Fruit fly (Drosophila melanogaster) whole organism, embryonic: ENCODE results near the gene CG7781.
A peak's percentile ranks its signal among the peaks of the same experiment; 100 is the strongest.

ENCODE experiments used
- Atf3 ChIP-seq: fragments of 200-800 bp; sonication (Bioruptor generic); optimal IDR thresholded peaks from 3 replicates; lab custom pipeline; 2016; ENCODE audit warnings: missing biosample characterization, missing genetic modification characterization
- BEAF-32 ChIP-seq: fragments of 200-800 bp; sonication (Bioruptor generic); optimal IDR thresholded peaks from 3 replicates; lab custom pipeline; 2017; ENCODE audit warnings: missing biosample characterization, missing genetic modification characterization, mild to moderate bottlenecking, moderate library complexity, missing genetic modification reagents
- CG10366 ChIP-seq: fragments of 200-800 bp; sonication (Bioruptor generic); IDR thresholded peaks from 2 replicates; pipeline ENCODE4 v1.3.6; 2022; ENCODE audit warnings: missing biosample characterization, missing genetic modification characterization
- CG11093 ChIP-seq: fragments of 200-800 bp; sonication (Bioruptor generic); IDR thresholded peaks from 3 replicates; pipeline ENCODE4 v1.3.6; 2022; ENCODE audit warnings: missing biosample characterization, missing genetic modification characterization
- CG12155 ChIP-seq: fragments of 200-800 bp; sonication (Bioruptor generic); optimal IDR thresholded peaks from 3 replicates; lab custom pipeline; 2016; ENCODE audit warnings: missing biosample characterization, missing genetic modification characterization
- CG12219 ChIP-seq: fragments of 200-800 bp; sonication (Bioruptor generic); optimal IDR thresholded peaks from 3 replicates; lab custom pipeline; 2018; ENCODE audit warnings: missing biosample characterization, mild to moderate bottlenecking, missing genetic modification characterization
- CG12391 ChIP-seq: fragments of 200-800 bp; sonication (Bioruptor generic); optimal IDR thresholded peaks from 3 replicates; lab custom pipeline; 2018; ENCODE audit warnings: missing biosample characterization, mild to moderate bottlenecking, missing genetic modification characterization, moderate library complexity
- CG12769 ChIP-seq: fragments of 200-800 bp; sonication (Bioruptor generic); optimal IDR thresholded peaks from 2 replicates; lab custom pipeline; 2019; ENCODE audit warnings: missing biosample characterization, mild to moderate bottlenecking, missing genetic modification characterization, moderate library complexity
- CG12942 ChIP-seq: fragments of 200-800 bp; sonication (Bioruptor generic); optimal IDR thresholded peaks from 3 replicates; lab custom pipeline; 2016; ENCODE audit warnings: missing biosample characterization, missing genetic modification characterization
- CG13624 ChIP-seq: fragments of 200-800 bp; sonication (Bioruptor generic); optimal IDR thresholded peaks from 2 replicates; lab custom pipeline; 2016; ENCODE audit warnings: missing biosample characterization, missing genetic modification characterization
- CG14050 ChIP-seq: fragments of 200-800 bp; sonication (Bioruptor generic); IDR thresholded peaks from 3 replicates; pipeline ENCODE4 v1.3.6; 2022; ENCODE audit warnings: missing biosample characterization, missing genetic modification characterization
- CG14965 ChIP-seq: fragments of 200-800 bp; sonication (Bioruptor generic); optimal IDR thresholded peaks from 2 replicates; lab custom pipeline; 2016; ENCODE audit warnings: missing biosample characterization, missing genetic modification characterization, borderline replicate concordance
- CG15269 ChIP-seq: fragments of 200-800 bp; sonication (Bioruptor generic); optimal IDR thresholded peaks from 2 replicates; lab custom pipeline; 2018; ENCODE audit warnings: missing biosample characterization, mild to moderate bottlenecking, missing genetic modification characterization, moderate library complexity
- CG15514 ChIP-seq: fragments of 200-800 bp; sonication (Bioruptor generic); optimal IDR thresholded peaks from 3 replicates; lab custom pipeline; 2017; ENCODE audit warnings: missing biosample characterization, missing genetic modification characterization, mild to moderate bottlenecking, moderate library complexity, missing genetic modification reagents
- CG1603 ChIP-seq: fragments of 200-800 bp; sonication (Bioruptor generic); optimal IDR thresholded peaks from 2 replicates; lab custom pipeline; 2019; ENCODE audit warnings: missing biosample characterization, mild to moderate bottlenecking, missing genetic modification characterization, moderate library complexity
- CG16813 ChIP-seq: fragments of 200-800 bp; sonication (Bioruptor generic); IDR thresholded peaks from 3 replicates; pipeline ENCODE4 v1.3.6; 2022; ENCODE audit warnings: missing biosample characterization, missing genetic modification characterization; ENCODE audit not compliant: partially characterized antibody
- CG17361 ChIP-seq: fragments of 200-800 bp; sonication (Bioruptor generic); IDR thresholded peaks from 3 replicates; pipeline ENCODE4 v1.3.6; 2022; ENCODE audit warnings: missing biosample characterization, missing genetic modification characterization
- CG2875 ChIP-seq: fragments of 200-800 bp; sonication (Bioruptor generic); optimal IDR thresholded peaks from 2 replicates; lab custom pipeline; 2017; ENCODE audit warnings: missing biosample characterization, mild to moderate bottlenecking, missing genetic modification characterization, missing genetic modification reagents
- CG33213 ChIP-seq: fragments of 200-800 bp; sonication (Bioruptor generic); optimal IDR thresholded peaks from 3 replicates; lab custom pipeline; 2016; ENCODE audit warnings: missing biosample characterization, missing genetic modification characterization
- CG34376 ChIP-seq: fragments of 200-800 bp; sonication (Bioruptor generic); optimal IDR thresholded peaks from 2 replicates; lab custom pipeline; 2018; ENCODE audit warnings: missing biosample characterization, mild to moderate bottlenecking, missing genetic modification characterization
- CG6272 ChIP-seq: fragments of 200-800 bp; sonication (Bioruptor generic); IDR thresholded peaks from 2 replicates; pipeline ENCODE4 v1.3.6; 2022; ENCODE audit warnings: missing biosample characterization, missing genetic modification characterization
- CG6654 ChIP-seq: fragments of 200-800 bp; sonication (Bioruptor generic); optimal IDR thresholded peaks from 2 replicates; lab custom pipeline; 2017; ENCODE audit warnings: missing biosample characterization, mild to moderate bottlenecking, missing genetic modification characterization
- CG6683 ChIP-seq: fragments of 200-800 bp; sonication (Bioruptor generic); optimal IDR thresholded peaks from 2 replicates; lab custom pipeline; 2017; ENCODE audit warnings: missing biosample characterization, mild to moderate bottlenecking, missing genetic modification characterization, missing genetic modification reagents
- CG8388 ChIP-seq: fragments of 200-800 bp; sonication (Bioruptor generic); optimal IDR thresholded peaks from 2 replicates; lab custom pipeline; 2019; ENCODE audit warnings: missing biosample characterization, mild to moderate bottlenecking, missing genetic modification characterization, moderate library complexity
- CG9932 ChIP-seq: fragments of 200-800 bp; sonication (Bioruptor generic); IDR thresholded peaks from 2 replicates; pipeline ENCODE4 v1.3.6; 2022; ENCODE audit warnings: missing biosample characterization, missing genetic modification characterization
- Chrac-16 ChIP-seq: fragments of 200-800 bp; sonication (Bioruptor generic); optimal IDR thresholded peaks from 3 replicates; lab custom pipeline; 2016; ENCODE audit warnings: missing biosample characterization, missing genetic modification characterization
- Fer1 ChIP-seq: fragments of 200-800 bp; sonication (Bioruptor generic); optimal IDR thresholded peaks from 2 replicates; lab custom pipeline; 2017; ENCODE audit warnings: missing biosample characterization, mild to moderate bottlenecking, missing genetic modification characterization
- Fer2 ChIP-seq: fragments of 200-800 bp; sonication (Bioruptor generic); optimal IDR thresholded peaks from 2 replicates; lab custom pipeline; 2018; ENCODE audit warnings: missing biosample characterization, mild to moderate bottlenecking, missing genetic modification characterization, moderate library complexity
- Gsc ChIP-seq: fragments of 200-800 bp; sonication (Bioruptor generic); IDR thresholded peaks from 2 replicates; pipeline ENCODE4 v1.3.6; 2022; ENCODE audit warnings: missing biosample characterization, missing genetic modification characterization
- HLHmδ ChIP-seq: fragments of 200-800 bp; sonication (Bioruptor generic); optimal IDR thresholded peaks from 2 replicates; lab custom pipeline; 2018; ENCODE audit warnings: missing biosample characterization, mild to moderate bottlenecking, missing genetic modification characterization, moderate library complexity
- MESR4 ChIP-seq: fragments of 200-800 bp; sonication (Bioruptor generic); optimal IDR thresholded peaks from 2 replicates; lab custom pipeline; 2018; ENCODE audit warnings: missing biosample characterization, mild to moderate bottlenecking, missing genetic modification characterization, moderate library complexity
- Opbp ChIP-seq: fragments of 200-800 bp; sonication (Bioruptor generic); IDR thresholded peaks from 3 replicates; pipeline ENCODE4 v1.3.6; 2022; ENCODE audit warnings: missing biosample characterization, missing genetic modification characterization; ENCODE audit not compliant: partially characterized antibody
- PHDP ChIP-seq: fragments of 200-800 bp; sonication (Bioruptor generic); optimal IDR thresholded peaks from 3 replicates; lab custom pipeline; 2018; ENCODE audit warnings: missing biosample characterization, mild to moderate bottlenecking, missing genetic modification characterization, moderate library complexity
- Taf1 ChIP-seq: fragments of 200-800 bp; sonication (Bioruptor generic); IDR thresholded peaks from 2 replicates; pipeline ENCODE4 v1.3.6; 2022; ENCODE audit warnings: missing biosample characterization, missing genetic modification characterization
- al ChIP-seq: fragments of 200-800 bp; sonication (Bioruptor generic); IDR thresholded peaks from 2 replicates; pipeline ENCODE4 v1.3.6; 2022; ENCODE audit warnings: missing biosample characterization, missing genetic modification characterization
- ash1 ChIP-seq: fragments of 200-800 bp; sonication (Bioruptor generic); optimal IDR thresholded peaks from 2 replicates; lab custom pipeline; 2018; ENCODE audit warnings: missing biosample characterization, mild to moderate bottlenecking, missing genetic modification characterization
- btn ChIP-seq: fragments of 200-800 bp; sonication (Bioruptor generic); optimal IDR thresholded peaks from 2 replicates; lab custom pipeline; 2016; ENCODE audit warnings: missing biosample characterization, missing genetic modification characterization
- chinmo ChIP-seq: fragments of 200-800 bp; sonication (Bioruptor generic); IDR thresholded peaks from 4 replicates; pipeline ENCODE4 v1.3.6; 2022; ENCODE audit warnings: missing biosample characterization, missing genetic modification characterization; ENCODE audit not compliant: partially characterized antibody
- corto ChIP-seq: fragments of 200-800 bp; sonication (Bioruptor generic); optimal IDR thresholded peaks from 2 replicates; lab custom pipeline; 2016; ENCODE audit warnings: missing biosample characterization, mild to moderate bottlenecking, missing genetic modification characterization, moderate library complexity
- ewg ChIP-seq: fragments of 200-800 bp; sonication (Bioruptor generic); optimal IDR thresholded peaks from 3 replicates; lab custom pipeline; 2017; ENCODE audit warnings: mild to moderate bottlenecking, missing biosample characterization, missing genetic modification reagents, missing genetic modification characterization
- fd102C ChIP-seq: fragments of 200-800 bp; sonication (Bioruptor generic); optimal IDR thresholded peaks from 2 replicates; lab custom pipeline; 2018; ENCODE audit warnings: missing biosample characterization, mild to moderate bottlenecking, missing genetic modification characterization, moderate library complexity
- gem ChIP-seq: fragments of 200-800 bp; sonication (Bioruptor generic); optimal IDR thresholded peaks from 2 replicates; lab custom pipeline; 2019; ENCODE audit warnings: missing biosample characterization, mild to moderate bottlenecking, missing genetic modification characterization, moderate library complexity
- ham ChIP-seq: fragments of 200-800 bp; sonication (Bioruptor generic); IDR thresholded peaks from 2 replicates; pipeline ENCODE4 v1.3.6; 2022; ENCODE audit warnings: missing biosample characterization, missing genetic modification characterization
- hb ChIP-seq: fragments of 200-800 bp; sonication (Bioruptor generic); IDR thresholded peaks from 3 replicates; pipeline ENCODE4 v1.3.6; 2022; ENCODE audit warnings: missing biosample characterization, missing genetic modification characterization; ENCODE audit not compliant: partially characterized antibody
- lola ChIP-seq, 3 experiments: fragments of >200 bp in 2 of 3; fragments of 200-800 bp in 1 of 3; sonication (Bioruptor generic) in 1 of 3; optimal IDR thresholded peaks; 2 replicates each; lab custom pipeline; 2017 to 2019; ENCODE audit warnings: missing biosample characterization in 3 of 3, missing genetic modification characterization in 3 of 3, mild to moderate bottlenecking in 1 of 3, moderate library complexity in 1 of 3
- mam ChIP-seq: fragments of 200-800 bp; sonication (Bioruptor generic); optimal IDR thresholded peaks from 3 replicates; lab custom pipeline; 2016; ENCODE audit warnings: missing biosample characterization, missing genetic modification characterization
- nom ChIP-seq: fragments of 200-800 bp; sonication (Bioruptor generic); optimal IDR thresholded peaks from 2 replicates; lab custom pipeline; 2017; ENCODE audit warnings: missing biosample characterization, missing genetic modification characterization, mild to moderate bottlenecking, moderate library complexity, missing genetic modification reagents
- onecut ChIP-seq: fragments of 200-800 bp; sonication (Bioruptor generic); IDR thresholded peaks from 2 replicates; pipeline ENCODE4 v1.3.6; 2022; ENCODE audit warnings: missing biosample characterization, missing genetic modification characterization
- pum ChIP-seq: fragments of 200-800 bp; sonication (Bioruptor generic); optimal IDR thresholded peaks from 2 replicates; lab custom pipeline; 2016; ENCODE audit warnings: missing biosample characterization, missing genetic modification characterization

Gene CG7781

dm6 chr2L:8371354-8371937, 46.2 kb upstream of the CG7781 start (continued):
- TF ChIP-seq ewg (GFP tag; lab: Kevin White, UChicago) (no peak), CG17361 (GFP tag; lab: Robert Waterston, UW) (peak; percentile 56; the same call in 1 of the 3 replicates), CG12769 (tag; lab: Kevin White, UChicago) (no peak), CG12391 (tag; lab: Kevin White, UChicago) (no peak), btn (no peak), CG12155 (no peak), Atf3 (GFP tag; lab: Kevin White, UChicago) (no peak), onecut (GFP tag; lab: Robert Waterston, UW) (no peak), lola (GFP tag; optimal IDR thresholded peaks at IDR 0.05; lab: Kevin White, UChicago) (no peak), Opbp (GFP tag; lab: Robert Waterston, UW) (no peak), PHDP (tag; lab: Kevin White, UChicago) (peak; percentile 2), CG6272 (GFP tag; lab: Robert Waterston, UW) (no peak), CG9932 (GFP tag; lab: Robert Waterston, UW) (no peak), Fer2 (tag; lab: Kevin White, UChicago) (no peak), fd102C (no peak), chinmo (GFP tag; lab: Robert Waterston, UW) (no peak), CG34376 (GFP tag; lab: Kevin White, UChicago) (no peak), CG15269 (tag; lab: Kevin White, UChicago) (peak; percentile 49), CG16813 (GFP tag; lab: Robert Waterston, UW) (no peak), CG33213 (GFP tag; lab: Kevin White, UChicago) (no peak), Taf1 (GFP tag; lab: Robert Waterston, UW) (no peak), CG6654 (GFP tag; lab: Kevin White, UChicago) (no peak), nom (no peak), CG2875 (GFP tag; lab: Kevin White, UChicago) (no peak), Fer1 (GFP tag; lab: Kevin White, UChicago) (no peak), HLHmδ (GFP tag; lab: Kevin White, UChicago) (no peak), CG10366 (GFP tag; lab: Robert Waterston, UW) (0 out of 2 replicates have a peak, but pooled peaks have one; percentile 8), ham (GFP tag; lab: Robert Waterston, UW) (no peak), CG14965 (GFP tag; lab: Kevin White, UChicago) (no peak), al (GFP tag; lab: Robert Waterston, UW) (no peak), ash1 (no peak), CG15514 (GFP tag; lab: Kevin White, UChicago) (no peak), corto (GFP tag; lab: Kevin White, UChicago) (no peak), CG1603 (tag; lab: Kevin White, UChicago) (no peak), CG12219 (GFP tag; lab: Kevin White, UChicago) (no peak), Chrac-16 (GFP tag; lab: Kevin White, UChicago) (no peak), mam (GFP tag; lab: Kevin White, UChicago) (no peak), hb (GFP tag; lab: Robert Waterston, UW) (no peak), CG11093 (GFP tag; lab: Robert Waterston, UW) (no peak), CG13624 (GFP tag; lab: Kevin White, UChicago) (no peak), CG14050 (GFP tag; lab: Robert Waterston, UW) (no peak), CG8388 (GFP tag; lab: Kevin White, UChicago) (peak; percentile 4), pum (GFP tag; lab: Kevin White, UChicago) (no peak), MESR4 (GFP tag; lab: Kevin White, UChicago) (no peak), Gsc (GFP tag; lab: Robert Waterston, UW) (no peak), CG6683 (no peak), gem (peak; percentile 42), BEAF-32 (no peak), CG12942 (GFP tag; lab: Kevin White, UChicago) (no peak)
